Worm (Caenorhabditis elegans) whole organism, young adult: ENCODE measurements around the gene srg-68.

Experiments used
- B0261.1 ChIP-seq: sonication (generic microtip); optimal IDR thresholded peaks from 2 replicates; lab custom pipeline; 2016; ENCODE audit warnings: mild to moderate bottlenecking, missing genetic modification characterization, moderate library complexity, missing compliant biosample characterization
- F22D6.2 ChIP-seq: sonication (generic microtip); optimal IDR thresholded peaks from 2 replicates; lab custom pipeline; 2016; ENCODE audit warnings: mild to moderate bottlenecking, missing genetic modification characterization, missing compliant biosample characterization
- F33H1.4 ChIP-seq: fragments of 200-800 bp; sonication (Bioruptor generic); IDR thresholded peaks from 2 replicates; pipeline ENCODE4 v1.3.6; 2022; ENCODE audit warnings: missing genetic modification reagents, missing genetic modification characterization, missing compliant biosample characterization
- F37B4.10 ChIP-seq: fragments of 200-800 bp; sonication (Bioruptor generic); IDR thresholded peaks from 2 replicates; pipeline ENCODE4 v1.3.6; 2022; ENCODE audit warnings: missing genetic modification characterization, missing compliant biosample characterization
- F39B2.1 ChIP-seq: fragments of 200-800 bp; sonication (Bioruptor generic); IDR thresholded peaks from 2 replicates; pipeline ENCODE4 v1.3.6; 2022; ENCODE audit warnings: missing genetic modification reagents, missing genetic modification characterization, missing compliant biosample characterization
- F49E8.2 ChIP-seq: sonication (generic microtip); optimal IDR thresholded peaks from 3 replicates; lab custom pipeline; 2017; ENCODE audit warnings: missing genetic modification characterization, mild to moderate bottlenecking, missing compliant biosample characterization, antibody characterized with exemption, moderate library complexity; ENCODE audit not compliant: insufficient read depth
- T07F8.4 ChIP-seq: sonication (generic microtip); optimal IDR thresholded peaks from 2 replicates; lab custom pipeline; 2016; ENCODE audit warnings: mild to moderate bottlenecking, missing genetic modification characterization, moderate library complexity, missing compliant biosample characterization
- Y53F4B.3 ChIP-seq: fragments of 200-800 bp; sonication (Bioruptor generic); IDR thresholded peaks from 2 replicates; pipeline ENCODE4 v1.3.6; 2022; ENCODE audit warnings: missing genetic modification reagents, missing genetic modification characterization, missing compliant biosample characterization
- Y53G8AR.9 ChIP-seq: fragments of 200-800 bp; sonication (Bioruptor generic); conservative IDR thresholded peaks from 2 replicates; pipeline ENCODE4 v1.3.6; 2022; ENCODE audit warnings: missing genetic modification reagents, missing genetic modification characterization, missing compliant biosample characterization
- Y56A3A.18 ChIP-seq: fragments of 200-800 bp; sonication (Bioruptor generic); IDR thresholded peaks from 2 replicates; pipeline ENCODE4 v1.3.6; 2022; ENCODE audit warnings: missing genetic modification reagents, missing genetic modification characterization, missing compliant biosample characterization
- Y79H2A.3 ChIP-seq: fragments of 200-800 bp; sonication (Bioruptor generic); conservative IDR thresholded peaks from 2 replicates; pipeline ENCODE4 v1.3.6; 2022; ENCODE audit warnings: missing genetic modification reagents, missing genetic modification characterization, missing compliant biosample characterization
- ZK185.1 ChIP-seq: sonication (generic microtip); optimal IDR thresholded peaks from 2 replicates; lab custom pipeline; 2016; ENCODE audit warnings: mild to moderate bottlenecking, missing genetic modification characterization, missing compliant biosample characterization; ENCODE audit not compliant: poor library complexity, severe bottlenecking
- aptf-3 ChIP-seq: fragments of 200-800 bp; sonication (Bioruptor generic); IDR thresholded peaks from 2 replicates; pipeline ENCODE4 v1.3.6; 2022; ENCODE audit warnings: missing genetic modification characterization, missing compliant biosample characterization
- attf-5 ChIP-seq: fragments of 200-800 bp; sonication (Bioruptor generic); optimal IDR thresholded peaks from 2 replicates; lab custom pipeline; 2018; ENCODE audit warnings: mild to moderate bottlenecking, missing genetic modification characterization, missing compliant biosample characterization
- ccch-3 ChIP-seq: fragments of 200-800 bp; sonication (Bioruptor generic); optimal IDR thresholded peaks from 2 replicates; lab custom pipeline; 2018; ENCODE audit warnings: mild to moderate bottlenecking, missing genetic modification characterization, missing compliant biosample characterization
- ceh-79 ChIP-seq: sonication (generic microtip); optimal IDR thresholded peaks from 2 replicates; lab custom pipeline; 2017; ENCODE audit warnings: mild to moderate bottlenecking, missing genetic modification characterization, missing compliant biosample characterization
- chd-7 ChIP-seq: sonication (generic microtip); optimal IDR thresholded peaks from 2 replicates; lab custom pipeline; 2016; ENCODE audit warnings: mild to moderate bottlenecking, missing genetic modification characterization, moderate library complexity, missing compliant biosample characterization
- dpff-1 ChIP-seq: sonication (generic microtip); optimal IDR thresholded peaks from 2 replicates; lab custom pipeline; 2017; ENCODE audit warnings: mild to moderate bottlenecking, missing genetic modification characterization, missing compliant biosample characterization
- ekl-4 ChIP-seq: fragments of 200-800 bp; sonication (Bioruptor generic); IDR thresholded peaks from 2 replicates; pipeline ENCODE4 v1.3.6; 2022; ENCODE audit warnings: missing genetic modification reagents, missing genetic modification characterization, missing compliant biosample characterization
- gei-17 ChIP-seq: fragments of 200-800 bp; sonication (Bioruptor generic); optimal IDR thresholded peaks from 2 replicates; lab custom pipeline; 2018; ENCODE audit warnings: mild to moderate bottlenecking, missing genetic modification characterization, missing compliant biosample characterization
- hlh-26 ChIP-seq: fragments of 200-800 bp; sonication (Bioruptor generic); conservative IDR thresholded peaks from 2 replicates; pipeline ENCODE4 v1.3.6; 2022; ENCODE audit warnings: missing genetic modification reagents, missing genetic modification characterization, missing compliant biosample characterization
- hmg-20 ChIP-seq: fragments of 200-800 bp; sonication (Bioruptor generic); IDR thresholded peaks from 2 replicates; pipeline ENCODE4 v1.3.6; 2022; ENCODE audit warnings: missing genetic modification reagents, missing genetic modification characterization, missing compliant biosample characterization
- hrde-1 ChIP-seq: sonication (generic microtip); optimal IDR thresholded peaks from 2 replicates; lab custom pipeline; 2016; ENCODE audit warnings: missing genetic modification characterization, mild to moderate bottlenecking, missing compliant biosample characterization, moderate library complexity, missing genotype, missing genetic modification reagents, borderline replicate concordance
- lag-1 ChIP-seq: fragments of 200-800 bp; sonication (Bioruptor generic); IDR thresholded peaks from 2 replicates; pipeline ENCODE4 v1.3.6; 2022; ENCODE audit warnings: missing genetic modification reagents, missing genetic modification characterization, missing compliant biosample characterization
- let-526 ChIP-seq: fragments of 200-800 bp; sonication (Bioruptor generic); IDR thresholded peaks from 2 replicates; pipeline ENCODE4 v1.3.6; 2022; ENCODE audit warnings: missing genetic modification reagents, missing genetic modification characterization, missing compliant biosample characterization
- let-607 ChIP-seq, 2 experiments: fragments of 200-800 bp in 1 of 2; sonication (Bioruptor generic) in 1 of 2; sonication (generic microtip) in 1 of 2; optimal IDR thresholded peaks; 2 replicates each; lab custom pipeline; 2016 to 2018; ENCODE audit warnings: mild to moderate bottlenecking in 2 of 2, missing compliant biosample characterization in 2 of 2, missing genetic modification characterization in 2 of 2, moderate library complexity in 2 of 2, missing genotype in 1 of 2
- lin-35 ChIP-seq, 3 experiments: fragments of 150-350 bp in 2 of 3; sonication (generic microtip) in 1 of 3; optimal IDR thresholded peaks; 2 replicates each; lab custom pipeline; 2014 to 2018; ENCODE audit warnings: missing biosample characterization in 3 of 3, missing genetic modification characterization in 3 of 3, missing genetic modification reagents in 3 of 3
- madf-3 ChIP-seq: fragments of 200-800 bp; sonication (Bioruptor generic); IDR thresholded peaks from 2 replicates; pipeline ENCODE4 v1.3.6; 2022; ENCODE audit warnings: missing genetic modification reagents, missing genetic modification characterization, missing compliant biosample characterization
- mes-4 ChIP-seq: sonication (generic microtip); optimal IDR thresholded peaks from 2 replicates; lab custom pipeline; 2016; ENCODE audit warnings: missing genotype, missing genetic modification characterization, missing compliant biosample characterization
- nhr-120 ChIP-seq: fragments of 200-800 bp; sonication (Bioruptor generic); IDR thresholded peaks from 2 replicates; pipeline ENCODE4 v1.3.6; 2022; ENCODE audit warnings: missing genetic modification characterization, missing compliant biosample characterization
- nhr-80 ChIP-seq: sonication (generic microtip); optimal IDR thresholded peaks from 2 replicates; lab custom pipeline; 2016; ENCODE audit warnings: missing genetic modification characterization, missing compliant biosample characterization
- pbrm-1 ChIP-seq: fragments of 200-800 bp; sonication (Bioruptor generic); IDR thresholded peaks from 2 replicates; pipeline ENCODE4 v1.3.6; 2022; ENCODE audit warnings: missing genetic modification reagents, missing genetic modification characterization, missing compliant biosample characterization
- rpc-1 ChIP-seq, 2 experiments: fragments of 150-350 bp in 1 of 2; sonication (generic microtip) in 1 of 2; optimal IDR thresholded peaks; 2 replicates each; lab custom pipeline; 2014 to 2018; ENCODE audit warnings: missing biosample characterization in 1 of 2, missing genetic modification characterization in 1 of 2, missing genetic modification reagents in 1 of 2, missing genotype in 1 of 2
- sea-2 ChIP-seq: fragments of 200-800 bp; sonication (Bioruptor generic); IDR thresholded peaks from 2 replicates; pipeline ENCODE4 v1.3.6; 2022; ENCODE audit warnings: missing genetic modification characterization, missing compliant biosample characterization
- snpc-1.1 ChIP-seq: sonication (generic microtip); optimal IDR thresholded peaks from 2 replicates; lab custom pipeline; 2017; ENCODE audit warnings: missing genetic modification characterization, mild to moderate bottlenecking, missing compliant biosample characterization, antibody characterized with exemption, moderate library complexity, missing genotype, missing genetic modification reagents; ENCODE audit not compliant: insufficient read depth
- snpc-4 ChIP-seq, 5 experiments: fragments of 150-350 bp in 1 of 5; sonication (generic microtip) in 4 of 5; optimal IDR thresholded peaks; 2 replicates each; lab custom pipeline; 2014 to 2018; ENCODE audit warnings: missing genetic modification characterization in 5 of 5, missing biosample characterization in 3 of 5, antibody characterized with exemption in 2 of 5, mild to moderate bottlenecking in 2 of 5, missing compliant biosample characterization in 2 of 5, missing genotype in 2 of 5, moderate library complexity in 2 of 5, missing genetic modification reagents in 1 of 5
- somi-1 ChIP-seq: fragments of 200-800 bp; sonication (Bioruptor generic); optimal IDR thresholded peaks from 2 replicates; lab custom pipeline; 2018; ENCODE audit warnings: mild to moderate bottlenecking, missing genetic modification characterization, missing compliant biosample characterization
- zfh-2 ChIP-seq: fragments of 200-800 bp; sonication (Bioruptor generic); conservative IDR thresholded peaks from 2 replicates; pipeline ENCODE4 v1.3.6; 2022; ENCODE audit warnings: missing genetic modification reagents, missing genetic modification characterization, missing compliant biosample characterization
- ztf-22 ChIP-seq: fragments of 200-800 bp; sonication (Bioruptor generic); optimal IDR thresholded peaks from 2 replicates; lab custom pipeline; 2018; ENCODE audit warnings: mild to moderate bottlenecking, missing genetic modification characterization, moderate library complexity, missing compliant biosample characterization
- ztf-28 ChIP-seq: fragments of 200-800 bp; sonication (Bioruptor generic); IDR thresholded peaks from 2 replicates; pipeline ENCODE4 v1.3.6; 2022; ENCODE audit warnings: missing genetic modification reagents, missing genetic modification characterization, missing compliant biosample characterization
- ztf-6 ChIP-seq: fragments of 200-800 bp; sonication (Bioruptor generic); IDR thresholded peaks from 2 replicates; pipeline ENCODE4 v1.3.6; 2022; ENCODE audit warnings: missing genetic modification reagents, missing genetic modification characterization, missing compliant biosample characterization

Gene srg-68

DNA sequence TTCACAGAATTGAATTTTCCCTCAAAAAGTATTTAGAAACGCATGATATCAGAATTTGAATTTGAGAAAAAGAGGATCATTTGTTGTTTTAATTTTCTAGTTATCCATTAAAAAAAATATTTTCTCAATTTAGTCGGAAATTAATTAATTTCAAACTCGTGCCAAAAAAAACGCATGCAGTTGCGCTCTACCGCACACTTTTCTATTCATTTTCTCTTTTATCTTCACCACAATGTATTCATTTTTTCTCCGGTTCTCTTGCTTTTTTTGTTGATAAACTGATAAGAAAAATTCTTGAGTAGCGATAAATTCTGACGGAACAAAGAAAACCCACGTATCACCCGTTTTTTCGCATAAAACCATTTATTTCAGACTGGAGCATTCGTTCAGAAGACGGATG lies 32.2 kb downstream of the srg-68 start, which contains the start of gene acl-6 (continued):
- TF ChIP-seq nhr-120 (GFP tag; lab: Robert Waterston, UW): no peak
- TF ChIP-seq sea-2 (GFP tag; lab: Robert Waterston, UW): no peak
- TF ChIP-seq ceh-79: no peak
- no peak for TF ChIP-seq let-526
- no peak for TF ChIP-seq ZK185.1 (tag; lab: Kevin White, UChicago)
- no peak for TF ChIP-seq ccch-3 (GFP tag; lab: Kevin White, UChicago)
- no peak for TF ChIP-seq snpc-4 (GFP tag; optimal IDR thresholded peaks at IDR 0.05; lab: Kevin White, UChicago)
- peak in 1 of 4 experiments; percentile 27 for TF ChIP-seq snpc-4 (tag; optimal IDR thresholded peaks at IDR 0.05; lab: Kevin White, UChicago)
- TF ChIP-seq lin-35 (GFP tag; optimal IDR thresholded peaks at IDR 0.05; lab: Kevin White, UChicago): peak in 1 of 3 experiments; percentile 73
- TF ChIP-seq zfh-2 (GFP tag; lab: Robert Waterston, UW): no peak
- TF ChIP-seq attf-5 (GFP tag; lab: Kevin White, UChicago): peak; percentile 60
- no peak for TF ChIP-seq dpff-1 (tag; lab: Kevin White, UChicago)
- TF ChIP-seq ztf-28 (GFP tag; lab: Robert Waterston, UW): no peak
- no peak for TF ChIP-seq somi-1 (GFP tag; lab: Kevin White, UChicago)
- no peak for TF ChIP-seq hlh-26
- TF ChIP-seq hmg-20 (GFP tag; lab: Robert Waterston, UW): no peak

DNA sequence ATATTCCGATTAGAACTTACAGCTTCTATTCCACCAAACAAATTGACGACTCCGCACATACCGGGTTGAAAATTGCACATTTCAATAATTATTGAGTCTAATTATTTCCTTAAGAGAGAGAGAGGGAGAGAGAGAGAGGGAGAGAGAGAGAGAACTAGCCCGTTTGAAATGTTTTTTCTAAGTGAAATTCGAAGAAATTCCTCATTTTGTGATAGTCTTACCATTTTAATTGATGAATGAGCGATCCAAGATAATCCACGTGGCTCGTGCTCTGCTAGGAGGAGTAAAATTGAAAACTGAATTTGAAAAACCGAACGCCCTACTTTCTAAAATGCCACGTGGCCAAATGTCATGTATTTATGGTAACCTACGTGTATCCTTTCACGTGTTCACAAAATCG lies 32.7 kb downstream of the srg-68 start, which contains the start of gene F08F3.8:
Gene F08F3.8 (minus strand): TSS at position 101 of the 400 bp plus-strand sequence.
- TF ChIP-seq ekl-4 (GFP tag; lab: Robert Waterston, UW) (no peak), Y56A3A.18 (GFP tag; lab: Robert Waterston, UW) (no peak), zfh-2 (GFP tag; lab: Robert Waterston, UW) (no peak), F37B4.10 (GFP tag; lab: Robert Waterston, UW) (no peak), F22D6.2 (no peak), Y53F4B.3 (no peak), gei-17 (no peak), Y79H2A.3 (GFP tag; lab: Robert Waterston, UW) (no peak), B0261.1 (tag; lab: Kevin White, UChicago) (no peak), let-607 (tag; optimal IDR thresholded peaks at IDR 0.05; lab: Kevin White, UChicago) (no peak)

DNA sequence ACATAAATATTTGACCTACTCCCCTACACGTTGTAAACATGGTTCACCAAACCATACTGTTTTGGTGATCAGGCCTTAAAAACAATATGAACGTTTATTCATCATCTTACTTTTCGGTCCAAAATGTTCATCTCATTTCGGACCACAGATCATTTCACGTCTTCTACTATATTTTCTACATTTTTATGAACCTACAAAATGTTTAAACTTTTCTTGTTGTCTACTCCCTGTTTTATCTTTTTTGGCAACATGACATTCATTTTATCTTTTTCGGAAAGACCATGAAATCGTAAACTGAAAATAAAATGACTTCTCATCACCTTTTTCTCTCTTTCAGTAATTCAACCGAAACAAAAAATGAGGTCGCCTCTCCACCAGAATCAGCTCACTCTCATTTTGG lies 37.4 kb downstream of the srg-68 start, which contains the start of gene rhr-1:
Gene rhr-1 (plus strand): TSS at position 301 of the 400 bp plus-strand sequence.
- no peak for TF ChIP-seq let-526
- peak; percentile 12 for TF ChIP-seq nhr-80 (tag; lab: Kevin White, UChicago)
- TF ChIP-seq snpc-1.1 (tag; lab: Kevin White, UChicago): no peak
- TF ChIP-seq, all 124 proteins: peak for 1

DNA sequence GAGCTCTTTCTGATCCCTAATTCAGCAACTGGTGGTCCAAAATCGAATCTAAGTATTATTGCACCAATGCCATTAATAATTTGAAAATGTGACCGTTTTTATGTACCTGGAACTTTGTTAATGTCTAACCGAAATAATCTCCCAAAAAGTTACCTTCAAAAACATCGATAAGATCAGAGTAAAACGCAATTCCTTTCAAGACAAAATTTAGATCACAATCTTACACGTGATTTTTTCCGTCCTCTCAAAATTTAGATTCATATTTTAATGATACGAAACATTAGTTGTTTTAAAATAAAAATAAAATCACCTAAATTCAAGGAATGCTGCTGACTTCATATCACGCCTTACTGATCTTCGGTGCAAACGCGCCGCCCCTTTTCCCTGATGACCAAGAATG lies 38.9 kb downstream of the srg-68 start:
- TF ChIP-seq F33H1.4 (GFP tag; lab: Robert Waterston, UW) (no peak), aptf-3 (GFP tag; lab: Robert Waterston, UW) (no peak), ztf-22 (GFP tag; lab: Kevin White, UChicago) (no peak), T07F8.4 (tag; lab: Kevin White, UChicago) (no peak), rpc-1 (optimal IDR thresholded peaks at IDR 0.05; lab: Kevin White, UChicago) (no peak), rpc-1 (tag; optimal IDR thresholded peaks at IDR 0.05; lab: Kevin White, UChicago) (no peak), pbrm-1 (GFP tag; lab: Robert Waterston, UW) (no peak), madf-3 (GFP tag; lab: Robert Waterston, UW) (no peak), F39B2.1 (GFP tag; lab: Robert Waterston, UW) (no peak), chd-7 (tag; lab: Kevin White, UChicago) (no peak), hrde-1 (tag; lab: Kevin White, UChicago) (no peak), lag-1 (GFP tag; lab: Robert Waterston, UW) (no peak), ztf-6 (GFP tag; lab: Robert Waterston, UW) (no peak), F49E8.2 (tag; lab: Kevin White, UChicago) (no peak), mes-4 (tag; lab: Kevin White, UChicago) (no peak), Y53G8AR.9 (no peak)
